Fruit fly (Drosophila melanogaster) whole organism: ENCODE results near the gene Fit2.

ENCODE experiments used
- CG8478 ChIP-seq: fragments of >200 bp; optimal IDR thresholded peaks from 2 replicates; lab custom pipeline; 2018; ENCODE audit warnings: inconsistent platforms
- Dll ChIP-seq: fragments of >200 bp; optimal IDR thresholded peaks from 2 replicates; lab custom pipeline; 2017
- pan ChIP-seq: fragments of >200 bp; optimal IDR thresholded peaks from 2 replicates; lab custom pipeline; 2017
- psq ChIP-seq: fragments of >200 bp; optimal IDR thresholded peaks from 2 replicates; lab custom pipeline; 2017

dm6 chr3L:17053932-17054331, 29.8 kb downstream of the Fit2 start:
- TF ChIP-seq CG8478 (lab: Kevin White, UChicago) (no peak), pan (lab: Kevin White, UChicago) (no peak), Dll (lab: Kevin White, UChicago) (no peak), psq (lab: Kevin White, UChicago) (no peak)
